Fruit fly (Drosophila melanogaster): Measurements from ENCODE around the gene Ndc1.

Gene Ndc1

dm6 chr3R:23887096-23887421 is 37.1 kb upstream of the Ndc1 start (continued):
- peak; percentile 98 for TF ChIP-seq CG18262 (tag; optimal IDR thresholded peaks at IDR 0.05)
- TF ChIP-seq sens (GFP tag), result peak; percentile 96
- peak; percentile 91 for TF ChIP-seq onecut (GFP tag; IDR thresholded peaks at IDR 0.05)
- peak; percentile 89 for TF ChIP-seq MTF-1 (GFP tag; optimal IDR thresholded peaks at IDR 0.05; ENCODE audit: borderline replicate concordance)
- peak; percentile 52 for TF ChIP-seq bab2 (GFP tag; optimal IDR thresholded peaks at IDR 0.05)
- peak; percentile 62 for TF ChIP-seq CG17186 (GFP tag; optimal IDR thresholded peaks at IDR 0.05)
- peak; percentile 89 for TF ChIP-seq sim (GFP tag; IDR thresholded peaks at IDR 0.05)
- TF ChIP-seq Oaz (GFP tag; IDR thresholded peaks at IDR 0.05), result 0 out of 2 replicates have a peak, but pooled peaks have one; percentile 14
- TF ChIP-seq gsb (GFP tag; IDR thresholded peaks at IDR 0.05), result peak; percentile 72
- TF ChIP-seq pnt (GFP tag; optimal IDR thresholded peaks at IDR 0.05), result peak; percentile 54
- no peak for TF ChIP-seq ab (GFP tag; optimal IDR thresholded peaks at IDR 0.05)
- no peak for TF ChIP-seq hbn (GFP tag; IDR thresholded peaks at IDR 0.05; ENCODE audit: partially characterized antibody)
- TF ChIP-seq fd102C (GFP tag; optimal IDR thresholded peaks at IDR 0.05), result peak; percentile 76
- TF ChIP-seq CG17829 (tag; optimal IDR thresholded peaks at IDR 0.05), result peak; percentile 98
- peak; percentile 98 for TF ChIP-seq Xrp1 (GFP tag; IDR thresholded peaks at IDR 0.05)
- peak; percentile 87 for TF ChIP-seq CG7372 (GFP tag; IDR thresholded peaks at IDR 0.05)
- TF ChIP-seq jumu (GFP tag; optimal IDR thresholded peaks at IDR 0.05), result no peak
- TF ChIP-seq CG6765 (GFP tag; optimal IDR thresholded peaks at IDR 0.05), result peak; percentile 35
- peak; percentile 97 for TF ChIP-seq fd96Cb (tag; optimal IDR thresholded peaks at IDR 0.05)
- peak; percentile 85 for TF ChIP-seq nom (GFP tag; optimal IDR thresholded peaks at IDR 0.05)
- TF ChIP-seq CG7556 (GFP tag; optimal IDR thresholded peaks at IDR 0.05), result peak; percentile 87
- TF ChIP-seq CG1647 (GFP tag; optimal IDR thresholded peaks at IDR 0.05), result peak; percentile 60
- no peak for TF ChIP-seq fu2 (GFP tag; optimal IDR thresholded peaks at IDR 0.05)
- peak; percentile 34 for TF ChIP-seq Ets97D (GFP tag; optimal IDR thresholded peaks at IDR 0.05)
- peak; percentile 96 for TF ChIP-seq CG34422 (GFP tag; IDR thresholded peaks at IDR 0.05)
- TF ChIP-seq ci (GFP tag; IDR thresholded peaks at IDR 0.05), result peak; percentile 96
- TF ChIP-seq hb (GFP tag; IDR thresholded peaks at IDR 0.05; ENCODE audit: partially characterized antibody), result no peak
- peak; percentile 56 for TF ChIP-seq Ravus (GFP tag; IDR thresholded peaks at IDR 0.05)
- peak; percentile 86 for TF ChIP-seq seq (GFP tag; IDR thresholded peaks at IDR 0.05)
- peak; percentile 47 for TF ChIP-seq CTCF (GFP tag; optimal IDR thresholded peaks at IDR 0.05)
- TF ChIP-seq CG14441 (GFP tag; IDR thresholded peaks at IDR 0.05), result peak; percentile 90
- TF ChIP-seq Sin3A (optimal IDR thresholded peaks at IDR 0.05), result no peak
- TF ChIP-seq Drgx (GFP tag; IDR thresholded peaks at IDR 0.05), result peak; percentile 99
- TF ChIP-seq CG9932 (GFP tag; IDR thresholded peaks at IDR 0.05), result peak; percentile 68
- TF ChIP-seq CG2120 (GFP tag; optimal IDR thresholded peaks at IDR 0.05), result peak; percentile 25
- peak; percentile 68 for TF ChIP-seq Meics (GFP tag; optimal IDR thresholded peaks at IDR 0.05)
- peak; percentile 90 for TF ChIP-seq CG10209 (GFP tag; optimal IDR thresholded peaks at IDR 0.05)
- TF ChIP-seq CG4820 (GFP tag; optimal IDR thresholded peaks at IDR 0.05), result peak; percentile 91
- peak; percentile 66 for TF ChIP-seq corto (GFP tag; optimal IDR thresholded peaks at IDR 0.05)
- no peak for TF ChIP-seq sc (optimal IDR thresholded peaks at IDR 0.05)
- peak; percentile 94 for TF ChIP-seq sc (GFP tag; optimal IDR thresholded peaks at IDR 0.05)
- TF ChIP-seq chm (GFP tag; IDR thresholded peaks at IDR 0.05), result peak; percentile 96; the same call in 1 of the 2 replicates
- no peak for TF ChIP-seq h (optimal IDR thresholded peaks at IDR 0.05)
- peak; percentile 80 for TF ChIP-seq CG11696 (GFP tag; IDR thresholded peaks at IDR 0.05)
- TF ChIP-seq CG16813 (GFP tag; IDR thresholded peaks at IDR 0.05; ENCODE audit: partially characterized antibody), result no peak
- peak; percentile 96 for TF ChIP-seq CG15601 (tag; optimal IDR thresholded peaks at IDR 0.05)
- TF ChIP-seq CG9727 (GFP tag; optimal IDR thresholded peaks at IDR 0.05), result peak; percentile 94
- TF ChIP-seq CG15011 (GFP tag; optimal IDR thresholded peaks at IDR 0.05), result peak; percentile 77
- TF ChIP-seq CG12219 (GFP tag; optimal IDR thresholded peaks at IDR 0.05), result peak; percentile 88
- TF ChIP-seq CG2199 (GFP tag; IDR thresholded peaks at IDR 0.05), result peak; percentile 47; the same call in 1 of the 3 replicates
- peak; percentile 45 for TF ChIP-seq CG15073 (GFP tag; optimal IDR thresholded peaks at IDR 0.05)
- peak; percentile 77 for TF ChIP-seq CG31224 (GFP tag; IDR thresholded peaks at IDR 0.05)
- peak; percentile 86 for TF ChIP-seq CG4707 (GFP tag; optimal IDR thresholded peaks at IDR 0.05)
- peak; percentile 89 for TF ChIP-seq CG4730 (GFP tag; IDR thresholded peaks at IDR 0.05)
